Worm (Caenorhabditis elegans) whole organism, early embryonic: ENCODE measurements around the gene C15B12.2.

Source experiments
- B0310.2 ChIP-seq: sonication (generic microtip); optimal IDR thresholded peaks from 2 replicates; lab custom pipeline; 2016; ENCODE audit warnings: mild to moderate bottlenecking, missing genetic modification characterization, missing compliant biosample characterization
- F13C5.2 ChIP-seq: sonication (generic microtip); optimal IDR thresholded peaks from 2 replicates; lab custom pipeline; 2017; ENCODE audit warnings: mild to moderate bottlenecking, missing genetic modification characterization, inconsistent platforms, missing compliant biosample characterization
- aly-1 ChIP-seq: sonication (generic microtip); optimal IDR thresholded peaks from 2 replicates; lab custom pipeline; 2016; ENCODE audit warnings: missing genetic modification characterization, missing compliant biosample characterization
- ama-1 ChIP-seq: fragments of 150-350 bp; optimal IDR thresholded peaks from 2 replicates; lab custom pipeline; 2014
- ceh-13 ChIP-seq: fragments of 200-800 bp; sonication (Bioruptor generic); optimal IDR thresholded peaks from 2 replicates; lab custom pipeline; 2018; ENCODE audit warnings: mild to moderate bottlenecking, missing genetic modification characterization, missing compliant biosample characterization
- ceh-36 ChIP-seq: sonication (generic microtip); optimal IDR thresholded peaks from 2 replicates; lab custom pipeline; 2016; ENCODE audit warnings: missing genetic modification characterization, inconsistent platforms, missing compliant biosample characterization
- ets-7 ChIP-seq: sonication (generic microtip); optimal IDR thresholded peaks from 2 replicates; lab custom pipeline; 2016; ENCODE audit warnings: missing genotype, missing genetic modification characterization, missing compliant biosample characterization
- flt-1 ChIP-seq: fragments of 200-800 bp; sonication (Bioruptor generic); IDR thresholded peaks from 2 replicates; pipeline ENCODE4 v1.3.6; 2022; ENCODE audit warnings: missing genetic modification characterization, missing compliant biosample characterization
- hmbx-1 ChIP-seq: sonication (generic microtip); optimal IDR thresholded peaks from 2 replicates; lab custom pipeline; 2016; ENCODE audit warnings: mild to moderate bottlenecking, missing genetic modification characterization, missing compliant biosample characterization
- hmg-4 ChIP-seq: fragments of 200-800 bp; sonication (Bioruptor generic); optimal IDR thresholded peaks from 2 replicates; lab custom pipeline; 2018; ENCODE audit warnings: mild to moderate bottlenecking, missing genetic modification characterization, missing compliant biosample characterization
- hnd-1 ChIP-seq: sonication (generic microtip); optimal IDR thresholded peaks from 2 replicates; lab custom pipeline; 2016; ENCODE audit warnings: missing genetic modification characterization, missing compliant biosample characterization
- pes-1 ChIP-seq: fragments of 200-800 bp; sonication (Bioruptor generic); IDR thresholded peaks from 2 replicates; pipeline ENCODE4 v1.3.6; 2022; ENCODE audit warnings: missing genetic modification reagents, missing genetic modification characterization, missing compliant biosample characterization
- scrt-1 ChIP-seq: fragments of 200-800 bp; sonication (Bioruptor generic); IDR thresholded peaks from 2 replicates; pipeline ENCODE4 v1.3.6; 2022; ENCODE audit warnings: missing genetic modification characterization, missing compliant biosample characterization
- sea-1 ChIP-seq: fragments of 200-800 bp; sonication (Bioruptor generic); conservative IDR thresholded peaks from 2 replicates; pipeline ENCODE4 v1.3.6; 2022; ENCODE audit warnings: missing genetic modification characterization, missing compliant biosample characterization
- tbx-11 ChIP-seq: fragments of 200-800 bp; sonication (Bioruptor generic); IDR thresholded peaks from 2 replicates; pipeline ENCODE4 v1.3.6; 2022; ENCODE audit warnings: missing genetic modification characterization, missing compliant biosample characterization
- tbx-37 ChIP-seq: fragments of 200-800 bp; sonication (Bioruptor generic); conservative IDR thresholded peaks from 2 replicates; pipeline ENCODE4 v1.3.6; 2022; ENCODE audit warnings: missing genetic modification reagents, missing genetic modification characterization, missing compliant biosample characterization
- tra-4 ChIP-seq: sonication (generic microtip); optimal IDR thresholded peaks from 2 replicates; lab custom pipeline; 2017; ENCODE audit warnings: missing genetic modification characterization, missing compliant biosample characterization

C15B12.2 gene

ce11 chrX:6458467-6458866 is 4.7 kb upstream of the C15B12.2 start:
- TF ChIP-seq ets-7 (tag; lab: Kevin White, UChicago) (no peak), ama-1 (lab: Kevin White, UChicago) (no peak), ceh-36 (tag; lab: Kevin White, UChicago) (no peak), F13C5.2 (tag; lab: Kevin White, UChicago) (no peak), hmg-4 (GFP tag; lab: Kevin White, UChicago) (no peak), pes-1 (GFP tag; lab: Robert Waterston, UW) (no peak), B0310.2 (tag; lab: Kevin White, UChicago) (no peak), tbx-37 (no peak), tra-4 (no peak), hmbx-1 (tag; lab: Kevin White, UChicago) (no peak), tbx-11 (no peak), aly-1 (tag; lab: Kevin White, UChicago) (no peak), ceh-13 (GFP tag; lab: Kevin White, UChicago) (no peak), scrt-1 (GFP tag; lab: Robert Waterston, UW) (no peak), hnd-1 (tag; lab: Kevin White, UChicago) (no peak)

DNA sequence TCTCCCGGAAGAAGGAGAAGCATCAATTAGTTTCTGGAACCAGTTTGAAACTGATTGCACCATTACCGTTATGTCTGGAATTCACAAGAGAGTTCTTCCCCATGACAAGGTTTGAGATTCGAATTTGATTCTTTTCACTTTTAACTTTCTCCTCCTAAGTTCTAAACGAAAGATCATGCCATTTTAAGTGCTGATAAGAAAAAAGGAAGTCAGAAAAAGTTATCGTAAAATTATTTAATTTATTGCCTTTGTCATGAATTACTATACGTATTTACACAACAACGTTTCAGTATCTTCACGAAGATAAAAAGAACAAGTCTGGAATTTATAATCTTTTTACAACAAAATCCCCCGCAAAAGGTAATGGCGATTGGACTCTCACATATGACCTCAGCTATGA is 3.1 kb upstream of the C15B12.2 start:
- TF ChIP-seq tra-4, result no peak
- TF ChIP-seq scrt-1 (GFP tag; lab: Robert Waterston, UW), result no peak
- TF ChIP-seq F13C5.2 (tag; lab: Kevin White, UChicago), result no peak
- no peak for TF ChIP-seq aly-1 (tag; lab: Kevin White, UChicago)
- no peak for TF ChIP-seq tbx-11
- no peak for TF ChIP-seq tbx-37
- no peak for TF ChIP-seq pes-1 (GFP tag; lab: Robert Waterston, UW)
- no peak for TF ChIP-seq hnd-1 (tag; lab: Kevin White, UChicago)
- no peak for TF ChIP-seq B0310.2 (tag; lab: Kevin White, UChicago)
- TF ChIP-seq hmbx-1 (tag; lab: Kevin White, UChicago), result no peak
- no peak for TF ChIP-seq hmg-4 (GFP tag; lab: Kevin White, UChicago)
- no peak for TF ChIP-seq ceh-36 (tag; lab: Kevin White, UChicago)
- no peak for TF ChIP-seq flt-1 (GFP tag; lab: Robert Waterston, UW)
- no peak for TF ChIP-seq sea-1 (GFP tag; lab: Robert Waterston, UW)
- TF ChIP-seq ceh-13 (GFP tag; lab: Kevin White, UChicago), result no peak
- TF ChIP-seq ets-7 (tag; lab: Kevin White, UChicago), result no peak
- no peak for TF ChIP-seq ama-1 (lab: Kevin White, UChicago)

DNA sequence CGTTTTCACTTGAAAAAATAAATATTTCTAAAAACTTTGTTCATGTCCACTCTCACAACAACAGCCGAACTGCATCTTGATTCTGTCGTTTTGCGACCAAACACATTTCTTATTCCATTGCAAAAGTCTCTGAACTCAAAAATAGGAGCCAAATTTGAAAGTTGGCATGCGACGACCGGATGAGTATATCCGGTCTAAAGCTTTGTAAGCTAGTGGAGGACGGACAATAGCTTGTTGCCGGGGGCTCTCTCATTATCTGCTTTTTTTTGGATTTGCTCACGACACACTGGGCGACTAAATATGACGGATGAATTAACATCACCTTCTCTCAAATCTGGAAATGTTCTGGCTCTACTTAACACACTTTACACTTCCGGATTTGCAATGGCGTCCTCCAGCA is 1.5 kb upstream of the C15B12.2 start, which contains the start of gene K04E7.1:
Gene K04E7.1, plus strand, starts transcription at position 301 of the 400 bp plus-strand sequence.
- TF ChIP-seq tbx-37 (no peak), flt-1 (GFP tag; lab: Robert Waterston, UW) (no peak), ama-1 (lab: Kevin White, UChicago) (no peak), scrt-1 (GFP tag; lab: Robert Waterston, UW) (no peak), hmg-4 (GFP tag; lab: Kevin White, UChicago) (no peak), hnd-1 (tag; lab: Kevin White, UChicago) (no peak), aly-1 (tag; lab: Kevin White, UChicago) (no peak), ceh-13 (GFP tag; lab: Kevin White, UChicago) (no peak), ets-7 (tag; lab: Kevin White, UChicago) (no peak), B0310.2 (tag; lab: Kevin White, UChicago) (no peak), sea-1 (GFP tag; lab: Robert Waterston, UW) (no peak), F13C5.2 (tag; lab: Kevin White, UChicago) (no peak), hmbx-1 (tag; lab: Kevin White, UChicago) (no peak), pes-1 (GFP tag; lab: Robert Waterston, UW) (no peak), ceh-36 (tag; lab: Kevin White, UChicago) (no peak), tbx-11 (no peak), tra-4 (no peak)

- no peak for TF ChIP-seq aly-1 (tag; lab: Kevin White, UChicago)
- TF ChIP-seq B0310.2 (tag; lab: Kevin White, UChicago), result no peak
- no peak for TF ChIP-seq scrt-1 (GFP tag; lab: Robert Waterston, UW)
- TF ChIP-seq pes-1 (GFP tag; lab: Robert Waterston, UW), result no peak
These were observed 733 bp upstream of the C15B12.2 start for ce11 chrX:6462479-6462878.

DNA sequence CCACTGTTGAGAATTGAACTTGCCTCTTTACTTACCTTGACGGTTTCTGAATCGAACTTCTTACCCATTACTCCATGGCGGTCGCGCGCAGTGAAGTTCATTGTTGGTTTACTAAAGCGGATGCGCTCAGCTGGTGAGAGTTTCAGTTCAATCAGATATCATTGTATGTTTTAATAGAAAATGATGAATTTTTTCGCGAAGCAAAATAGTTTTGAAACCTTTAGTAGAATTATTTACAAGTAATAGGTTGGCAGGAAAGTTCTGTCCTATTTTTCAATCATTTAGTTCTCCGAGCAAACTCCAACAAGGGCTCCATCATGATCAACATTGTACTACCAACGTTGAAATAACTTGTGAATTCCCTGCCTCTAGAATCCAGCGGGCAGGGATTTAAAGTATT is 4.2 kb downstream of the C15B12.2 start, which contains the start of gene C15B12.3:
Gene C15B12.3, minus strand, starts transcription at position 101 of the 400 bp plus-strand sequence.
- TF ChIP-seq aly-1 (tag; lab: Kevin White, UChicago), result no peak
- no peak for TF ChIP-seq scrt-1 (GFP tag; lab: Robert Waterston, UW)
- TF ChIP-seq tbx-37, result no peak
- TF ChIP-seq tra-4, result no peak
- TF ChIP-seq ceh-13 (GFP tag; lab: Kevin White, UChicago), result no peak
- TF ChIP-seq F13C5.2 (tag; lab: Kevin White, UChicago), result no peak
- TF ChIP-seq pes-1 (GFP tag; lab: Robert Waterston, UW), result no peak
- TF ChIP-seq ets-7 (tag; lab: Kevin White, UChicago), result no peak
- no peak for TF ChIP-seq B0310.2 (tag; lab: Kevin White, UChicago)
- TF ChIP-seq hmg-4 (GFP tag; lab: Kevin White, UChicago), result no peak
- no peak for TF ChIP-seq ama-1 (lab: Kevin White, UChicago)
- TF ChIP-seq flt-1 (GFP tag; lab: Robert Waterston, UW), result no peak
- no peak for TF ChIP-seq hmbx-1 (tag; lab: Kevin White, UChicago)
- no peak for TF ChIP-seq tbx-11
- TF ChIP-seq ceh-36 (tag; lab: Kevin White, UChicago), result no peak
- TF ChIP-seq hnd-1 (tag; lab: Kevin White, UChicago), result no peak
- no peak for TF ChIP-seq sea-1 (GFP tag; lab: Robert Waterston, UW)

DNA sequence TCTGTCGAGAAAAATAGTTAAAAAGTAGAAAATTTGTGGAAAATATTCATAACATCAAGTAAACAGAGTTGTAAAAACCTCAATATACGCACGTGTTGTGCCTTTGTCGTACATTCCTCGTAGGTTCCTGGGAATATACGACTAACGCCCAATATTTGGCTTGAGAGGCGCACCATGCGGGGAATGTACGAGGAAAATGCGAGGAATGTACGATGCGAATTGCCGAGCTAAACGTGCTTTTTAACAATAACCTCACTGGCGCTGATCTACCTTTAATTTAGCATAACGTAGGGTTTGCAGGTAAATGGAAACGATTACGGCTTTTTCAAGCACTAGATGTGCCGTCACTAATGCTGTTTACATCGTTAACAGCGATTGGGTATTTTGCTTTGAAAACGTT is 5.3 kb downstream of the C15B12.2 start, which contains the start of gene C15B12.9:
Gene C15B12.9, plus strand, starts transcription at position 301 of the 400 bp plus-strand sequence.
- TF ChIP-seq scrt-1 (GFP tag; lab: Robert Waterston, UW), result no peak
- TF ChIP-seq hmg-4 (GFP tag; lab: Kevin White, UChicago), result no peak
- TF ChIP-seq tra-4, result no peak
- TF ChIP-seq B0310.2 (tag; lab: Kevin White, UChicago), result no peak
- no peak for TF ChIP-seq ceh-13 (GFP tag; lab: Kevin White, UChicago)
- TF ChIP-seq sea-1 (GFP tag; lab: Robert Waterston, UW), result no peak
- no peak for TF ChIP-seq pes-1 (GFP tag; lab: Robert Waterston, UW)
- no peak for TF ChIP-seq ceh-36 (tag; lab: Kevin White, UChicago)
- no peak for TF ChIP-seq tbx-11
- TF ChIP-seq hmbx-1 (tag; lab: Kevin White, UChicago), result no peak
- TF ChIP-seq hnd-1 (tag; lab: Kevin White, UChicago), result no peak
